Fruit fly (Drosophila melanogaster): Measurements from ENCODE around the gene VhaM9.7-a.

VhaM9.7-a gene

DNA sequence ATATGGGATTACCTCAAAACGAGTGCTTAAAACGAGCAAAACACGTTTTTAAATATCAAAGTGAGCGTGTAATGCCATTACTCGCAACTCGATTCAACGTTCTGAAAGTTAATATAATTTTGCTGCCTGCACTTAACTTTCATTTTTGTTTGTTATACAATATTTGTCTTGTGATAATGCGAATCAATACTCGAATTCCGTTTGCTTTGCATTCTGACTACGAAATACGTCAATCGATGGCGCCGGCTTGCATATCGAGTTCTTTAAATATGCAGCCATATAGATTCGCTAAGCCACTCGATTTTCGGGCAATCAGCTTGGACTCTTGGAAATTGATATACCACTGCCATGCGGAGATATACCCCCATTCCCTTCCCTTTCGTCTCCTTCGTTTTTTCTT lies 41.8 kb upstream of the VhaM9.7-a start:
- TF ChIP-seq Blimp-1 (GFP tag; optimal IDR thresholded peaks at IDR 0.05) (peak; percentile 41), CG1621 (tag; optimal IDR thresholded peaks at IDR 0.05) (no peak), vri (GFP tag; optimal IDR thresholded peaks at IDR 0.05) (peak; percentile 77), Ets96B (tag; optimal IDR thresholded peaks at IDR 0.05) (no peak), Sox102F (GFP tag; optimal IDR thresholded peaks at IDR 0.05) (peak; percentile 16)

DNA sequence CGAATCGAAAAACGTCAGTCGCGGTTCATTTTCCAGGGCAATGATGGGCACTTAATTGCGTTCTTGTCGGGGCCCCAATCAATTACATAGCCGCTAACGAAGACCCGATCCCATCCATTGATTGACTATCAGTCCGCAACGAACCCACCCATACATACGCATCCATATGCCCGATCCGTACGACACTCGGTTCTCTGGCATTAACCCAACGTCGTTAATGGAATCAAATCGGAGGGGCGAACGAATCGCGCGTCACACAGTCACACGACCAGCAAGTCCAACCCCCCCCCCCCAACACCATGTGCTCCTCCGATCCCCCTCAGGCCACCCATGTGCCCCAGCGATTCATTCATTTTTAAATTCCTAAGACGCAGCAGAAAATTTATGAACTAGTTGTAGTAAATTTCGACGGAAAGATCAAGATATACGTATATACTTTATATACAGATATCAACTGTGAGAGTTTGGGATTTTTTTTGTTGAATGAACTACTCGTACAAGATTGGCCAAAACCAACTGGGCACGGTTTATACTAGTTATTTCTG lies 41.2 kb upstream of the VhaM9.7-a start:
- TF ChIP-seq CG6792 (GFP tag; optimal IDR thresholded peaks at IDR 0.05) (no peak), svp (GFP tag) (peak; percentile 97), CG8632 (GFP tag; optimal IDR thresholded peaks at IDR 0.05) (no peak), dsx (GFP tag; optimal IDR thresholded peaks at IDR 0.05; ENCODE audit: poor library complexity, severe bottlenecking) (peak; percentile 16), Gug (GFP tag; IDR thresholded peaks at IDR 0.05) (no peak), CG8319 (GFP tag; optimal IDR thresholded peaks at IDR 0.05) (no peak), Ets21C (GFP tag; optimal IDR thresholded peaks at IDR 0.05) (no peak), Smox (GFP tag; optimal IDR thresholded peaks at IDR 0.05) (no peak), CG6808 (GFP tag; optimal IDR thresholded peaks at IDR 0.05) (peak; percentile 3), Eip78C (GFP tag) (peak; percentile 24), Hr38 (GFP tag; optimal IDR thresholded peaks at IDR 0.05) (no peak), CG6276 (GFP tag; optimal IDR thresholded peaks at IDR 0.05) (peak; percentile 27), Eip75B (GFP tag; optimal IDR thresholded peaks at IDR 0.05) (no peak), CG16779 (tag; optimal IDR thresholded peaks at IDR 0.05) (peak; percentile 40), CG11762 (GFP tag; optimal IDR thresholded peaks at IDR 0.05; ENCODE audit: insufficient read depth) (no peak), CG31627 (GFP tag; optimal IDR thresholded peaks at IDR 0.05) (no peak), ss (GFP tag; optimal IDR thresholded peaks at IDR 0.05) (peak in 1 of 2 experiments; percentile 10), CG1621 (tag; optimal IDR thresholded peaks at IDR 0.05) (peak; percentile 4), acj6 (GFP tag; optimal IDR thresholded peaks at IDR 0.05) (no peak), spab (GFP tag; optimal IDR thresholded peaks at IDR 0.05) (no peak), dac (GFP tag; optimal IDR thresholded peaks at IDR 0.05) (no peak)

DNA sequence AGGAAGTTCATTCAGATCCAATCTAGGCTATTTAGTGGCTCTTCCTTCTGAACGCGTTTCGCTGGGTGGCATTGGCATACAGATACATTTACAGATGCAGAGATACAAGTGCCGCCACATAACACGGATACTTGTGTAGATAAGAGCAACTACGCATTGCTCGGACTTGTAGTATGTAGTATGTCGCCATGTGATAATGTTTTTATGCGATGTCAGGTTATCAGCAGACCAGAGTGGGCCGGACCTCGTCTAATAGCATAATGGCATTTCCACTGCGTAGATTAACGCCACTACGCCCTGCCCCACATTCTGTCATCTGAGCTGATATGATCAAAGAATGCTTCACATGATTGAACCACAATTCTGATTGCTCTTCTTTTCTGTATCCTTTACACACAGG lies 40.7 kb upstream of the VhaM9.7-a start:
- no peak for TF ChIP-seq CG6792 (GFP tag; optimal IDR thresholded peaks at IDR 0.05)
- peak; percentile 83 for TF ChIP-seq svp (GFP tag)

DNA sequence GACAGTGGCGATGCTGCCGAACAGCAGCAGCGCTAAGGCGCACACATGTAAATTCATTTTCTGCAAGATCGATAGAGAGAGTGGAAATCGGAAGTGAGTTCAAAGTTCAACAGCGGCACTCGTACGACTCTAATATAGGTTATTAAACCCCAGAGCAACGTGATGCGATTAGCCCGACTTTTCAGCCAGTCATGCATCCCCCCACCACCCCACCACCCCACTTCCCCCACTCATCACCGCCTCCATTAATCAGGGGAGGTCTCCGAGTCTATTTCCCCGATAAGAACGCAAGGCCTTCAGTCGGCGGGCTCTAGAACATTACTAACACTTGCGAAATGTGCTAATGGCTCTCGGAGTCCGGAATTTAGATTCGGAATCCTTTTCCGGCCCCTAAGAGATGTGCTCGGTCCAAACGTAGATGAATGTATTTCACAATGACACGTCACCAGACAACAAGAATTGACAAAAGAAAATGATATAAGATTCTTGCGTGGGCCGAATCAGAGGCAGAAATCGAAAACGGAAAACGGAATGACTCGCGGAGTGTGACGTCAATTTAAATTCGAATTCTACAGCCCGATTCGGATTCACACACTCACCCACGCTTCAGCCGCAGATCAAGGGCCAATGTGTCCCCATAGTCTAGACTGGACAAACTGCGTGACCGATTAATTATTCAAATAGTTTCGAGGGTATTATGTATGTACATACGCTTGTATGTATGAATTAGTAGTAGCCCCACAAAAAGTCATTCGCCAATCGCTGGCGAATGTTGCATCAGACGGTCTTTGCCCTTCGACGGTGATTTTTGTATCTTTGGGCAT lies 36.6 kb upstream of the VhaM9.7-a start:
- TF ChIP-seq spab (GFP tag; optimal IDR thresholded peaks at IDR 0.05) (no peak), CG11902 (GFP tag; optimal IDR thresholded peaks at IDR 0.05) (no peak), CG15336 (GFP tag; IDR thresholded peaks at IDR 0.05) (peak; percentile 35; the same call in 1 of the 2 replicates), ss (GFP tag; optimal IDR thresholded peaks at IDR 0.05) (peak; percentile 16 to 56), Lpt (GFP tag; optimal IDR thresholded peaks at IDR 0.05) (no peak), net (GFP tag; optimal IDR thresholded peaks at IDR 0.05) (no peak), Sox15 (GFP tag; optimal IDR thresholded peaks at IDR 0.05) (no peak), CG31627 (GFP tag; optimal IDR thresholded peaks at IDR 0.05) (no peak), svp (GFP tag) (peak; percentile 84), CG6163 (GFP tag; IDR thresholded peaks at IDR 0.05) (0 out of 3 replicates have a peak, but pooled peaks have one; percentile 12), Ets21C (GFP tag; optimal IDR thresholded peaks at IDR 0.05) (no peak), eg (GFP tag; IDR thresholded peaks at IDR 0.05) (0 out of 3 replicates have a peak, but pooled peaks have one; percentile 34), Hr39 (GFP tag; optimal IDR thresholded peaks at IDR 0.05) (no peak), pdm3 (GFP tag; optimal IDR thresholded peaks at IDR 0.05) (no peak), CG8319 (GFP tag; optimal IDR thresholded peaks at IDR 0.05) (no peak), CG6792 (GFP tag; optimal IDR thresholded peaks at IDR 0.05) (no peak), fd85E (GFP tag; optimal IDR thresholded peaks at IDR 0.05) (no peak), CG10669 (GFP tag; optimal IDR thresholded peaks at IDR 0.05) (peak; percentile 14), CG16779 (tag; optimal IDR thresholded peaks at IDR 0.05) (peak; percentile 15), CG11762 (GFP tag; optimal IDR thresholded peaks at IDR 0.05; ENCODE audit: insufficient read depth) (no peak), CG6808 (GFP tag; optimal IDR thresholded peaks at IDR 0.05) (peak; percentile 23), CG6276 (GFP tag; optimal IDR thresholded peaks at IDR 0.05) (peak; percentile 49)

All from whole organism, prepupa.